Worm (Caenorhabditis elegans): ENCODE data around the gene fbxa-22.

- TF ChIP-seq pha-4 (tag; optimal IDR thresholded peaks at IDR 0.05) = no peak
- no peak for TF ChIP-seq unc-39 (tag; optimal IDR thresholded peaks at IDR 0.05)
- TF ChIP-seq lsy-2 (tag; optimal IDR thresholded peaks at IDR 0.05) = no peak
- TF ChIP-seq ztf-11 (tag; optimal IDR thresholded peaks at IDR 0.05) = no peak
- no peak for TF ChIP-seq snpc-4 (tag; optimal IDR thresholded peaks at IDR 0.05)
- no peak for TF ChIP-seq elt-3 (tag; optimal IDR thresholded peaks at IDR 0.05)
- TF ChIP-seq nhr-76 (tag; optimal IDR thresholded peaks at IDR 0.05) = no peak
- TF ChIP-seq nhr-2 (tag; optimal IDR thresholded peaks at IDR 0.05) = peak; percentile 90
- no peak for TF ChIP-seq nhr-237 (tag; optimal IDR thresholded peaks at IDR 0.05)
Observed at ce11 chrIII:966259-966658, 27.6 kb downstream of the fbxa-22 start.

Data from whole organism, mixed stage, embryonic.